Worm (Caenorhabditis elegans) whole organism, L2 larva: ENCODE measurements around the gene egas-3.

Source experiments
- C34F6.9 ChIP-seq: fragments of 150-350 bp; optimal IDR thresholded peaks from 2 replicates; lab custom pipeline; 2014; ENCODE audit warnings: missing biosample characterization, missing genetic modification characterization
- F13H6.1 ChIP-seq: sonication (generic microtip); optimal IDR thresholded peaks from 2 replicates; lab custom pipeline; 2016; ENCODE audit warnings: missing genetic modification characterization, missing compliant biosample characterization
- R02D3.7 ChIP-seq: fragments of 150-350 bp; optimal IDR thresholded peaks from 2 replicates; lab custom pipeline; 2014; ENCODE audit warnings: missing biosample characterization, missing genetic modification characterization
- Y55F3AM.14 ChIP-seq: fragments of 200-800 bp; sonication (Bioruptor generic); optimal IDR thresholded peaks from 2 replicates; lab custom pipeline; 2018; ENCODE audit warnings: mild to moderate bottlenecking, missing genetic modification characterization, missing compliant biosample characterization
- alr-1 ChIP-seq: fragments of 150-350 bp; optimal IDR thresholded peaks from 2 replicates; lab custom pipeline; 2014; ENCODE audit warnings: missing biosample characterization, missing genetic modification characterization
- ama-1 ChIP-seq: fragments of 150-350 bp; optimal IDR thresholded peaks from 2 replicates; lab custom pipeline; 2018; ENCODE audit warnings: inconsistent platforms
- blmp-1 ChIP-seq: sonication (generic microtip); optimal IDR thresholded peaks from 2 replicates; lab custom pipeline; 2017; ENCODE audit warnings: missing genetic modification characterization, mild to moderate bottlenecking, missing compliant biosample characterization, antibody characterized with exemption, moderate library complexity; ENCODE audit not compliant: insufficient read depth
- ceh-82 ChIP-seq: fragments of 150-350 bp; optimal IDR thresholded peaks from 2 replicates; lab custom pipeline; 2014; ENCODE audit warnings: missing biosample characterization, missing genetic modification characterization
- dmd-4 ChIP-seq: sonication (generic microtip); optimal IDR thresholded peaks from 2 replicates; lab custom pipeline; 2017; ENCODE audit warnings: missing biosample characterization, missing genetic modification characterization
- egl-27 ChIP-seq: sonication (generic microtip); optimal IDR thresholded peaks from 3 replicates; lab custom pipeline; 2017; ENCODE audit warnings: missing biosample characterization, missing genetic modification reagents, missing genetic modification characterization
- elt-1 ChIP-seq: fragments of 150-350 bp; optimal IDR thresholded peaks from 2 replicates; lab custom pipeline; 2014; ENCODE audit warnings: missing biosample characterization, missing genetic modification characterization
- elt-3 ChIP-seq: sonication (generic microtip); optimal IDR thresholded peaks from 2 replicates; lab custom pipeline; 2017; ENCODE audit warnings: missing biosample characterization, missing genetic modification characterization
- fos-1 ChIP-seq: fragments of 150-350 bp; optimal IDR thresholded peaks from 2 replicates; lab custom pipeline; 2014; ENCODE audit warnings: missing biosample characterization, missing genetic modification characterization
- lin-11 ChIP-seq: fragments of 150-350 bp; sonication (generic microtip); optimal IDR thresholded peaks from 2 replicates; lab custom pipeline; 2014; ENCODE audit warnings: missing biosample characterization, missing genetic modification characterization, inconsistent platforms, mixed read lengths
- lin-13 ChIP-seq: fragments of 150-350 bp; optimal IDR thresholded peaks from 2 replicates; lab custom pipeline; 2014; ENCODE audit warnings: missing biosample characterization, missing genetic modification reagents, missing genetic modification characterization
- lin-39 ChIP-seq: fragments of 150-350 bp; optimal IDR thresholded peaks from 2 replicates; lab custom pipeline; 2014; ENCODE audit warnings: missing biosample characterization, missing genetic modification reagents, missing genetic modification characterization
- lsy-2 ChIP-seq, 2 experiments: fragments of 150-350 bp in 1 of 2; sonication (generic microtip) in 1 of 2; optimal IDR thresholded peaks; 2 replicates each; lab custom pipeline; 2014 to 2017; ENCODE audit warnings: missing biosample characterization in 2 of 2, missing genetic modification characterization in 2 of 2
- mab-5 ChIP-seq: fragments of 150-350 bp; optimal IDR thresholded peaks from 2 replicates; lab custom pipeline; 2014; ENCODE audit warnings: missing biosample characterization, missing genetic modification characterization
- nhr-11 ChIP-seq: fragments of 150-350 bp; optimal IDR thresholded peaks from 2 replicates; lab custom pipeline; 2014; ENCODE audit warnings: missing biosample characterization, missing genetic modification characterization
- nhr-12 ChIP-seq: fragments of 150-350 bp; optimal IDR thresholded peaks from 2 replicates; lab custom pipeline; 2014; ENCODE audit warnings: missing biosample characterization, missing genetic modification characterization
- nhr-129 ChIP-seq: fragments of 150-350 bp; optimal IDR thresholded peaks from 2 replicates; lab custom pipeline; 2014; ENCODE audit warnings: missing biosample characterization, missing genetic modification characterization
- nhr-21 ChIP-seq: fragments of 150-350 bp; optimal IDR thresholded peaks from 2 replicates; lab custom pipeline; 2014; ENCODE audit warnings: missing biosample characterization, missing genetic modification characterization
- nhr-23 ChIP-seq: fragments of 150-350 bp; optimal IDR thresholded peaks from 2 replicates; lab custom pipeline; 2014; ENCODE audit warnings: missing biosample characterization, missing genetic modification reagents, missing genetic modification characterization
- nhr-25 ChIP-seq: fragments of 150-350 bp; sonication (generic microtip); optimal IDR thresholded peaks from 3 replicates; lab custom pipeline; 2014; ENCODE audit warnings: missing biosample characterization, missing genetic modification characterization
- nhr-6 ChIP-seq: fragments of 150-350 bp; optimal IDR thresholded peaks from 2 replicates; lab custom pipeline; 2014; ENCODE audit warnings: missing biosample characterization, missing genetic modification characterization
- nhr-77 ChIP-seq: fragments of 150-350 bp; optimal IDR thresholded peaks from 2 replicates; lab custom pipeline; 2014; ENCODE audit warnings: missing biosample characterization, missing genetic modification characterization
- sem-4 ChIP-seq: fragments of 150-350 bp; optimal IDR thresholded peaks from 2 replicates; lab custom pipeline; 2014; ENCODE audit warnings: missing biosample characterization, missing genetic modification reagents, missing genetic modification characterization
- skn-1 ChIP-seq: sonication (generic microtip); optimal IDR thresholded peaks from 2 replicates; lab custom pipeline; 2017; ENCODE audit warnings: missing biosample characterization, missing genetic modification characterization
- sma-9 ChIP-seq, 2 experiments: fragments of 150-350 bp in 1 of 2; sonication (generic microtip) in 1 of 2; optimal IDR thresholded peaks; 2 replicates each; lab custom pipeline; 2014 to 2016; ENCODE audit warnings: missing genetic modification characterization in 2 of 2, mild to moderate bottlenecking in 1 of 2, missing biosample characterization in 1 of 2, missing compliant biosample characterization in 1 of 2, missing genetic modification reagents in 1 of 2, moderate library complexity in 1 of 2
- snpc-4 ChIP-seq: fragments of 150-350 bp; optimal IDR thresholded peaks from 2 replicates; lab custom pipeline; 2014; ENCODE audit warnings: missing biosample characterization, missing genetic modification characterization
- unc-39 ChIP-seq: fragments of 150-350 bp; optimal IDR thresholded peaks from 2 replicates; lab custom pipeline; 2014; ENCODE audit warnings: missing biosample characterization, missing genetic modification characterization
- unc-62 ChIP-seq: fragments of 150-350 bp; optimal IDR thresholded peaks from 2 replicates; lab custom pipeline; 2014; ENCODE audit warnings: missing biosample characterization, missing genetic modification reagents, missing genetic modification characterization
- zag-1 ChIP-seq: fragments of 150-350 bp; optimal IDR thresholded peaks from 2 replicates; lab custom pipeline; 2014; ENCODE audit warnings: missing biosample characterization, missing genetic modification characterization
- ztf-1 ChIP-seq: fragments of 200-800 bp; sonication (Bioruptor generic); conservative IDR thresholded peaks from 2 replicates; pipeline ENCODE4 v1.3.6; 2022; ENCODE audit warnings: missing genetic modification characterization, missing compliant biosample characterization
- ztf-11 ChIP-seq: sonication (generic microtip); optimal IDR thresholded peaks from 2 replicates; lab custom pipeline; 2017; ENCODE audit warnings: missing biosample characterization, missing genetic modification characterization

Gene egas-3

ce11 chrV:18585102-18585501 lies 51.0 kb downstream of the egas-3 start:
- TF ChIP-seq sem-4 (tag; lab: Kevin White, UChicago) (no peak), Y55F3AM.14 (no peak), C34F6.9 (tag; lab: Kevin White, UChicago) (no peak), unc-62 (GFP tag; lab: Kevin White, UChicago) (no peak), ceh-82 (tag; lab: Kevin White, UChicago) (no peak), ama-1 (lab: Kevin White, UChicago) (no peak), nhr-21 (tag; lab: Kevin White, UChicago) (no peak), alr-1 (no peak), dmd-4 (tag; lab: Kevin White, UChicago) (no peak), R02D3.7 (tag; lab: Kevin White, UChicago) (no peak), unc-39 (no peak), nhr-77 (tag; lab: Kevin White, UChicago) (no peak), F13H6.1 (tag; lab: Kevin White, UChicago) (no peak), nhr-25 (tag; lab: Kevin White, UChicago) (no peak), lin-11 (tag; lab: Kevin White, UChicago) (no peak), zag-1 (tag; lab: Kevin White, UChicago) (no peak), sma-9 (GFP tag; optimal IDR thresholded peaks at IDR 0.05; lab: Kevin White, UChicago) (no peak), sma-9 (tag; optimal IDR thresholded peaks at IDR 0.05; lab: Kevin White, UChicago) (no peak)

ce11 chrV:18582358-18582757 lies 53.8 kb downstream of the egas-3 start, which contains the start of gene txt-14:
txt-14 (plus strand) TSS chrV:18582658.
- no peak for TF ChIP-seq R02D3.7 (tag; lab: Kevin White, UChicago)
- no peak for TF ChIP-seq sem-4 (tag; lab: Kevin White, UChicago)
- no peak for TF ChIP-seq elt-1 (tag; lab: Kevin White, UChicago)
- no peak for TF ChIP-seq snpc-4 (tag; lab: Kevin White, UChicago)
- no peak for TF ChIP-seq ceh-82 (tag; lab: Kevin White, UChicago)
- TF ChIP-seq nhr-11, result no peak
- no peak for TF ChIP-seq nhr-6 (tag; lab: Kevin White, UChicago)
- no peak for TF ChIP-seq blmp-1 (tag; lab: Kevin White, UChicago)
- TF ChIP-seq lin-13 (GFP tag; lab: Kevin White, UChicago), result no peak
- no peak for TF ChIP-seq ama-1 (lab: Kevin White, UChicago)
- TF ChIP-seq ztf-11 (tag; lab: Kevin White, UChicago), result no peak
- no peak for TF ChIP-seq dmd-4 (tag; lab: Kevin White, UChicago)
- no peak for TF ChIP-seq skn-1
- no peak for TF ChIP-seq F13H6.1 (tag; lab: Kevin White, UChicago)
- no peak for TF ChIP-seq mab-5 (tag; lab: Kevin White, UChicago)
- TF ChIP-seq lin-11 (tag; lab: Kevin White, UChicago), result no peak

- no peak for TF ChIP-seq elt-1 (tag; lab: Kevin White, UChicago)
- peak; percentile 30 for TF ChIP-seq C34F6.9 (tag; lab: Kevin White, UChicago)
- peak; percentile 39 for TF ChIP-seq mab-5 (tag; lab: Kevin White, UChicago)
- TF ChIP-seq lsy-2 (tag; optimal IDR thresholded peaks at IDR 0.05; lab: Kevin White, UChicago), result peak in 1 of 2 experiments; percentile 51
- peak; percentile 68 for TF ChIP-seq F13H6.1 (tag; lab: Kevin White, UChicago)
- TF ChIP-seq nhr-129 (tag; lab: Kevin White, UChicago), result peak; percentile 77
- no peak for TF ChIP-seq ztf-11 (tag; lab: Kevin White, UChicago)
- TF ChIP-seq sma-9 (GFP tag; optimal IDR thresholded peaks at IDR 0.05; lab: Kevin White, UChicago), result peak; percentile 65
- TF ChIP-seq sma-9 (tag; optimal IDR thresholded peaks at IDR 0.05; lab: Kevin White, UChicago), result no peak
Measured at ce11 chrV:18581393-18582113, 54.6 kb downstream of the egas-3 start.

ce11 chrV:18579684-18580083 lies 56.5 kb downstream of the egas-3 start, which contains the start of gene Y51A2D.13:
Y51A2D.13 (minus strand) TSS chrV:18579784.
- TF ChIP-seq elt-1 (tag; lab: Kevin White, UChicago) (no peak), blmp-1 (tag; lab: Kevin White, UChicago) (no peak), nhr-12 (tag; lab: Kevin White, UChicago) (no peak), sma-9 (GFP tag; optimal IDR thresholded peaks at IDR 0.05; lab: Kevin White, UChicago) (no peak), sma-9 (tag; optimal IDR thresholded peaks at IDR 0.05; lab: Kevin White, UChicago) (no peak), ceh-82 (tag; lab: Kevin White, UChicago) (no peak), F13H6.1 (tag; lab: Kevin White, UChicago) (no peak), lin-13 (GFP tag; lab: Kevin White, UChicago) (no peak), ztf-1 (no peak), fos-1 (tag; lab: Kevin White, UChicago) (no peak), nhr-23 (tag; lab: Kevin White, UChicago) (no peak), lin-39 (tag; lab: Kevin White, UChicago) (no peak), lin-11 (tag; lab: Kevin White, UChicago) (no peak), egl-27 (tag; lab: Kevin White, UChicago) (no peak), nhr-77 (tag; lab: Kevin White, UChicago) (no peak), dmd-4 (tag; lab: Kevin White, UChicago) (no peak), sem-4 (tag; lab: Kevin White, UChicago) (no peak), elt-3 (tag; lab: Kevin White, UChicago) (no peak)
